Fruit fly (Drosophila melanogaster): ENCODE measurements around the gene CG15563.

The CG15563 gene

dm6 chr3R:31252093-31252962, 20.2 kb upstream of the CG15563 start, which contains the start of the genes qless and mRpL32 (continued):
- TF ChIP-seq az2 (GFP tag; optimal IDR thresholded peaks at IDR 0.05) (peak; percentile 34), NFAT (GFP tag; IDR thresholded peaks at IDR 0.05) (peak; percentile 62; the same call in 1 of the 2 replicates), tio (GFP tag; optimal IDR thresholded peaks at IDR 0.05) (no peak), Dfd (GFP tag; optimal IDR thresholded peaks at IDR 0.05) (no peak), bbx (GFP tag; IDR thresholded peaks at IDR 0.05; ENCODE audit: partially characterized antibody) (peak; percentile 63), dysf (GFP tag; IDR thresholded peaks at IDR 0.05) (peak; percentile 74), CG17385 (GFP tag; optimal IDR thresholded peaks at IDR 0.05) (peak; percentile 27), insv (GFP tag; optimal IDR thresholded peaks at IDR 0.05) (no peak), sqz (GFP tag; optimal IDR thresholded peaks at IDR 0.05) (no peak), mam (GFP tag; optimal IDR thresholded peaks at IDR 0.05) (peak; percentile 78), oc (tag; optimal IDR thresholded peaks at IDR 0.05) (no peak), chinmo (GFP tag; IDR thresholded peaks at IDR 0.05; ENCODE audit: partially characterized antibody) (peak; percentile 52; the same call in 1 of the 4 replicates), h (optimal IDR thresholded peaks at IDR 0.05) (no peak), Ets97D (GFP tag; optimal IDR thresholded peaks at IDR 0.05) (peak; percentile 42), CG17328 (GFP tag; IDR thresholded peaks at IDR 0.05) (peak; percentile 41; the same call in 1 of the 2 replicates), psq (GFP tag; optimal IDR thresholded peaks at IDR 0.05) (no peak), Oaz (GFP tag; IDR thresholded peaks at IDR 0.05) (no peak), CG11695 (GFP tag; IDR thresholded peaks at IDR 0.05) (peak; percentile 78; the same call in 2 of the 3 replicates), CG8924 (tag; optimal IDR thresholded peaks at IDR 0.05) (peak; percentile 40), CG32532 (GFP tag; IDR thresholded peaks at IDR 0.05) (peak; percentile 85), Poxn (GFP tag; IDR thresholded peaks at IDR 0.05) (no peak)

dm6 chr3R:31251130-31251770, 19.1 kb upstream of the CG15563 start:
- TF ChIP-seq Dip2 (GFP tag; IDR thresholded peaks at IDR 0.05) (no peak), mld (GFP tag; IDR thresholded peaks at IDR 0.05; ENCODE audit: partially characterized antibody) (no peak), Pdp1 (GFP tag; optimal IDR thresholded peaks at IDR 0.05) (no peak), Poxn (GFP tag; IDR thresholded peaks at IDR 0.05) (no peak), sug (tag; optimal IDR thresholded peaks at IDR 0.05) (no peak), Hr51 (GFP tag; optimal IDR thresholded peaks at IDR 0.05) (peak in 1 of 2 experiments; percentile 6), CG3065 (GFP tag; optimal IDR thresholded peaks at IDR 0.05) (no peak), Camta (GFP tag; optimal IDR thresholded peaks at IDR 0.05) (peak; percentile 8), CG8388 (GFP tag; optimal IDR thresholded peaks at IDR 0.05) (peak; percentile 4), CG7372 (GFP tag; IDR thresholded peaks at IDR 0.05) (no peak), fd102C (GFP tag; optimal IDR thresholded peaks at IDR 0.05) (no peak), CG6791 (GFP tag; IDR thresholded peaks at IDR 0.05; ENCODE audit: partially characterized antibody) (no peak), ems (GFP tag; optimal IDR thresholded peaks at IDR 0.05) (no peak), CG10267 (tag; optimal IDR thresholded peaks at IDR 0.05) (no peak), jing (GFP tag; optimal IDR thresholded peaks at IDR 0.05) (no peak), CG14667 (GFP tag; IDR thresholded peaks at IDR 0.05) (no peak), CG12659 (GFP tag; optimal IDR thresholded peaks at IDR 0.05) (no peak), CG12769 (tag; optimal IDR thresholded peaks at IDR 0.05) (no peak), CG11093 (GFP tag; IDR thresholded peaks at IDR 0.05) (no peak), NC2β (GFP tag; optimal IDR thresholded peaks at IDR 0.05) (no peak), bsh (GFP tag; optimal IDR thresholded peaks at IDR 0.05) (peak in 1 of 2 experiments; percentile 27), CG7839 (tag; optimal IDR thresholded peaks at IDR 0.05) (peak; percentile 1), Atf6 (GFP tag; IDR thresholded peaks at IDR 0.05) (no peak), Antp (GFP tag; optimal IDR thresholded peaks at IDR 0.05) (no peak), Drgx (GFP tag; IDR thresholded peaks at IDR 0.05) (peak; percentile 55), Taf1 (GFP tag; IDR thresholded peaks at IDR 0.05) (no peak), Opbp (GFP tag; IDR thresholded peaks at IDR 0.05; ENCODE audit: partially characterized antibody) (no peak), CG31441 (GFP tag; IDR thresholded peaks at IDR 0.05) (no peak)

All from whole organism, embryonic.